Worm (Caenorhabditis elegans): Measurements from ENCODE around the gene srbc-21.

The srbc-21 gene

ce11 chrV:2166679-2167078, 11.3 kb downstream of the srbc-21 start, which contains the start of gene srbc-19 (continued):
- TF ChIP-seq mdt-29 (GFP tag; IDR thresholded peaks at IDR 0.05) (no peak), ZK546.5 (tag; optimal IDR thresholded peaks at IDR 0.05) (no peak)

DNA sequence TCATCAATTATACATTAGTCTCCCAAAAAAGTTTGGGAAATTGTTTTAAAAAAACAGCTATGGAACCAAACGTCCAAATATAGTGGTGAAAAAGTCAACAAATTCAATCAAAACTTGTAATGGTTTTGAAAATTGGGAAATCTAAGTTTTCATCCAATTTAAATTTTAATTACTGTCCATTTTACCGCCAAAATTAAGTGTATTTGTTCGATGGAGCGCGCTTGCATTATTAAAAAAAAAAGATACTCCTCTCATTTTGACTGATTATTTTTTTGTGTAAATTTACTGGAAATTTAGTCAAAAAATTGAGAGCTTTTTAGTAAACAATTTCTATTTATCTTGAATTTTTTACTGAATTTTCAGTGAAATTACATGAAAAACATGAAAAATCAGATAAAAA, 19.1 kb downstream of the srbc-21 start:
- TF ChIP-seq nhr-111 (GFP tag; optimal IDR thresholded peaks at IDR 0.05): no peak
- no peak for TF ChIP-seq zag-1 (tag; optimal IDR thresholded peaks at IDR 0.05)
- TF ChIP-seq ctbp-1 (GFP tag; IDR thresholded peaks at IDR 0.05): no peak
- no peak for TF ChIP-seq Y5F2A.4 (GFP tag; optimal IDR thresholded peaks at IDR 0.05)
- no peak for TF ChIP-seq mep-1 (tag; optimal IDR thresholded peaks at IDR 0.05)
- no peak for TF ChIP-seq php-3 (GFP tag; IDR thresholded peaks at IDR 0.05)
- no peak for TF ChIP-seq dmd-8 (GFP tag; IDR thresholded peaks at IDR 0.05)
- no peak for TF ChIP-seq tag-97 (GFP tag; IDR thresholded peaks at IDR 0.05)

DNA sequence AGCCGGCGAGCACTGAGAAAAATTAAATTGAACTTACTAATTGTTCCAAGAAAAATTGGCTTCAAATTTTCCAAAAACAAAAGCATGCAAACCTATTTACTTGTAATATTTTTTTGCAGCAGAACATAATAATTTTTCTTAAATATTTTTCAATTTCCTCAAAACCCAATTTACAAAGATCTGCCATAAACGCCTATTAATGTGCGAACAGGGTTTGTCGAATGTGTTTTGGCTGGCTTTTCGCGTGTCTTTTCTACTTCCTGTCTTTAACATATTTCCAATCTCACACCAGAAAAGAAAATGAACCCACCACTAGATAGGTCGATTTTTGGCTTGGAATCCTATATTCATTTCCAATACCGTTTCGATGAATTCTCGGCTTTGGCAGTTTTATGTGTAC, 19.9 kb downstream of the srbc-21 start, which contains the start of gene C45H4.18:
Gene C45H4.18 (plus strand): TSS at position 301 of the 400 bp plus-strand sequence.
- TF ChIP-seq mes-2 (tag; optimal IDR thresholded peaks at IDR 0.05; ENCODE audit: poor library complexity, severe bottlenecking) (no peak), mep-1 (tag; optimal IDR thresholded peaks at IDR 0.05) (no peak), lsy-2 (tag; optimal IDR thresholded peaks at IDR 0.05) (no peak), spr-1 (tag; optimal IDR thresholded peaks at IDR 0.05) (no peak), ceh-32 (tag; optimal IDR thresholded peaks at IDR 0.05; ENCODE audit: poor library complexity) (no peak)

- TF ChIP-seq ceh-20 (GFP tag; IDR thresholded peaks at IDR 0.05) (no peak), unc-62 (GFP tag; optimal IDR thresholded peaks at IDR 0.05 in 1 of 2) (peak in 1 of 2 experiments; percentile 94), unc-62 (tag; optimal IDR thresholded peaks at IDR 0.05) (no peak), nhr-77 (tag; optimal IDR thresholded peaks at IDR 0.05) (no peak), Y48G9A.11 (GFP tag; IDR thresholded peaks at IDR 0.05) (no peak), php-3 (GFP tag; IDR thresholded peaks at IDR 0.05) (no peak)
These were observed 22.0 kb downstream of the srbc-21 start, which contains the start of gene srbc-17 for ce11 chrV:2177307-2177764. srbc-17 (plus strand) TSS chrV:2177714.

DNA sequence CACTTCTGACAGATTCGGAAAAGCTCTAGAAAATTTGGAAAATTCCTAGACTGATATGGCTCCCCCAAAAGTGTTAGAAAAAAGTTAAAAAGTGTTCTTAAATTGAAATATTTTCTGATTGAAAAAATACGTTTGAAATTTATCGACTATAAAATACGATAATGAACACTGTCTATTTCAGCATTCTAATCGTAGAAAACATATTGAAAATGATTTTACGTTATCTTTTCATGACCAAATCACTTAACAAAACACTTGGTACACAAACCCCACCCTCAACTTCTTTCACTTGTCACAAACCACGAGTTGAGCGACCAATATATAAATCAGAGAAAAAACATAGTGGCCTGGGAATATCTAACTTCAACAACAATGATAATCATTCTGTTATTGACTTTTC, 23.9 kb downstream of the srbc-21 start, which contains the start of gene cyp-33C1:
Gene cyp-33C1 (plus strand): TSS at position 301 of the 400 bp plus-strand sequence.
- TF ChIP-seq nhr-28 (tag; optimal IDR thresholded peaks at IDR 0.05) (peak; percentile 54), ces-1 (GFP tag; optimal IDR thresholded peaks at IDR 0.05) (no peak), fos-1 (tag; optimal IDR thresholded peaks at IDR 0.05) (no peak), arid-1 (GFP tag; conservative IDR thresholded peaks at IDR 0.05) (no peak)

- TF ChIP-seq ama-1 (optimal IDR thresholded peaks at IDR 0.05) (no peak), rbr-2 (tag; optimal IDR thresholded peaks at IDR 0.05) (no peak), unc-62 (GFP tag; optimal IDR thresholded peaks at IDR 0.05 in 1 of 2) (no peak), unc-62 (tag; optimal IDR thresholded peaks at IDR 0.05) (no peak), pqm-1 (tag; optimal IDR thresholded peaks at IDR 0.05) (no peak), set-16 (GFP tag; IDR thresholded peaks at IDR 0.05) (no peak), D1046.2 (GFP tag; IDR thresholded peaks at IDR 0.05) (no peak), ceh-44 (GFP tag; IDR thresholded peaks at IDR 0.05) (no peak), dmd-9 (GFP tag; IDR thresholded peaks at IDR 0.05) (no peak), aly-2 (tag; optimal IDR thresholded peaks at IDR 0.05) (no peak), zfp-3 (GFP tag; conservative IDR thresholded peaks at IDR 0.05) (no peak), mep-1 (tag; optimal IDR thresholded peaks at IDR 0.05) (no peak), ztf-11 (tag; optimal IDR thresholded peaks at IDR 0.05) (no peak), spr-3 (GFP tag; optimal IDR thresholded peaks at IDR 0.05) (no peak)
These were observed 26.4 kb downstream of the srbc-21 start, which contains the start of gene srbc-16 for ce11 chrV:2181738-2182137. srbc-16 (plus strand) TSS chrV:2182038.

Data from whole organism, L4 larva.